Fruit fly (Drosophila melanogaster): Measurements from ENCODE around the gene Trmt61.

Gene Trmt61

DNA sequence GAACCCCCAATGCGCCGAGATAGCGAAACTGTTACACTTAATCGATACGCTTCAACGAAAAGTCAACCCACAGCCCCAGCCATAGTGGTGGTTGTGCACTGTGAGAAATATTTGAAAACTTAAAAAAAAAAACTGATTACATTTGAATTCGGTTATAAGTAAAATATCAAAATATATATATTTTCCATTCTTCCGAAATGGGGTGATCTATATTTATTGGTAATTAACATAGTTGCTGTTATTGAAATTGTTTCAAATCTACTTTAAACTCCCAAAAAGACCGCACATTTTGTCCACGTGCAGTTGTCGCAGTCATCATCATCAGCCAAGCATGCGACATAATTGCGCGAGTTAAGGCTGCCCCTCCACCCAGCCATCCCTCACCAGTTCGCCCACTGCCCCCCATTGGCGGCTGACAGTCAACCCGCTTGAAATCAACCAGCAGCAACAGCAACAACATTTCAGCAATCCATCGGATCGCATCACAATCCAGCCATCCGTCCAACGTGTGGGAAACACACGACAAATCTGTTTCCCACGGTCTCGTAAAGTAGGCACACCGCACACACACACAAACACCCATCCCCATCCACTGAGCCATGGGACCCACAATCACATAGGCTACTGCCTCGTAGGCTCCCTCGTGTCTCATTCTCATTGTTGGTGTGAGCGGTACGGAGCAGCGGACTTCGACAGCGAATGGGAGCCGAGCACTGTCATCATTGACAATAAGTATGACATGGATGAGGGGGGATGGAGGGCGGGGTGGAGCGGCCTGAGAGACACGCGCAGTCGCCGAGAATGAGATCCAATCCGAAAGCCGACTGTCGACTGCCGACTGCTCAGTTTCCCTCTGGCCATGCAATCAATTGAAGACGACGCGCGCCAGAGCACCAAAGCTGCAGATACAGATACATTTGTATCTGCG, 38.8 kb upstream of the Trmt61 start (continued):
- TF ChIP-seq tap (tag; optimal IDR thresholded peaks at IDR 0.05) (peak; percentile 1), h (optimal IDR thresholded peaks at IDR 0.05) (peak; percentile 56), CG32532 (GFP tag; IDR thresholded peaks at IDR 0.05) (peak; percentile 45)

- TF ChIP-seq tin (GFP tag; optimal IDR thresholded peaks at IDR 0.05) = peak; percentile 94
- peak; percentile 84 for TF ChIP-seq kni (GFP tag; optimal IDR thresholded peaks at IDR 0.05)
- peak in 1 of 2 experiments; percentile 10 for TF ChIP-seq tll (GFP tag; optimal IDR thresholded peaks at IDR 0.05)
- TF ChIP-seq CG11398 (GFP tag; optimal IDR thresholded peaks at IDR 0.05) = peak; percentile 62
- peak; percentile 99 for TF ChIP-seq nmo (GFP tag; optimal IDR thresholded peaks at IDR 0.05)
- TF ChIP-seq CG1602 (GFP tag; optimal IDR thresholded peaks at IDR 0.05) = peak; percentile 95
- peak; percentile 29; the same call in 1 of the 2 replicates for TF ChIP-seq aop (GFP tag; IDR thresholded peaks at IDR 0.05)
- peak; percentile 79 for TF ChIP-seq Kr (GFP tag; optimal IDR thresholded peaks at IDR 0.05)
- TF ChIP-seq Hmx (GFP tag; optimal IDR thresholded peaks at IDR 0.05) = peak; percentile 87
- peak; percentile 83 for TF ChIP-seq CG9932 (GFP tag; IDR thresholded peaks at IDR 0.05)
- peak; percentile 90 for TF ChIP-seq lilli (GFP tag; optimal IDR thresholded peaks at IDR 0.05)
- peak; percentile 50 for TF ChIP-seq CG1603 (tag; optimal IDR thresholded peaks at IDR 0.05)
- TF ChIP-seq CG4730 (GFP tag; IDR thresholded peaks at IDR 0.05) = peak; percentile 72
- peak; percentile 7; the same call in 1 of the 3 replicates for TF ChIP-seq CG6791 (GFP tag; IDR thresholded peaks at IDR 0.05; ENCODE audit: partially characterized antibody)
- peak; percentile 78 for TF ChIP-seq Mad (GFP tag; optimal IDR thresholded peaks at IDR 0.05)
- peak; percentile 86 to 93 for TF ChIP-seq bsh (GFP tag; optimal IDR thresholded peaks at IDR 0.05)
- TF ChIP-seq Mrtf (GFP tag; IDR thresholded peaks at IDR 0.05) = 0 out of 3 replicates have a peak, but pooled peaks have one; percentile 64
- no peak; the same call in 1 of the 2 replicates for TF ChIP-seq CG11696 (GFP tag; IDR thresholded peaks at IDR 0.05)
- TF ChIP-seq Hr78 (GFP tag; optimal IDR thresholded peaks at IDR 0.05) = peak in 1 of 2 experiments; percentile 55
- peak; percentile 84 for TF ChIP-seq CG18764 (GFP tag; optimal IDR thresholded peaks at IDR 0.05)
- TF ChIP-seq Eip74EF (GFP tag; optimal IDR thresholded peaks at IDR 0.05) = peak in 1 of 2 experiments; percentile 94
- peak; percentile 58 for TF ChIP-seq CG8089 (GFP tag; optimal IDR thresholded peaks at IDR 0.05)
- TF ChIP-seq sens (GFP tag) = peak; percentile 99
- peak; percentile 52; the same call in 1 of the 3 replicates for TF ChIP-seq ken (GFP tag; IDR thresholded peaks at IDR 0.05)
- peak; percentile 39; the same call in 1 of the 2 replicates for TF ChIP-seq gt (GFP tag; IDR thresholded peaks at IDR 0.05)
- peak; percentile 87 for TF ChIP-seq CG6854 (GFP tag; optimal IDR thresholded peaks at IDR 0.05)
- TF ChIP-seq dimm (GFP tag; IDR thresholded peaks at IDR 0.05) = peak; percentile 57
- peak; percentile 94 for TF ChIP-seq Hsf (GFP tag; optimal IDR thresholded peaks at IDR 0.05)
- TF ChIP-seq zen (tag; optimal IDR thresholded peaks at IDR 0.05) = peak; percentile 87
- TF ChIP-seq Dll (GFP tag; IDR thresholded peaks at IDR 0.05; ENCODE audit: partially characterized antibody) = no peak
- TF ChIP-seq CG3838 (GFP tag; optimal IDR thresholded peaks at IDR 0.05) = peak; percentile 63
- peak; percentile 61; the same call in 1 of the 2 replicates for TF ChIP-seq gsb (GFP tag; IDR thresholded peaks at IDR 0.05)
- peak; percentile 89 for TF ChIP-seq CG12942 (GFP tag; optimal IDR thresholded peaks at IDR 0.05)
- TF ChIP-seq lab (GFP tag; optimal IDR thresholded peaks at IDR 0.05) = peak; percentile 88
- peak; percentile 94 for TF ChIP-seq sqz (GFP tag; optimal IDR thresholded peaks at IDR 0.05)
- peak; percentile 84 for TF ChIP-seq slou (GFP tag; optimal IDR thresholded peaks at IDR 0.05)
- no peak for TF ChIP-seq CG16813 (GFP tag; IDR thresholded peaks at IDR 0.05; ENCODE audit: partially characterized antibody)
- TF ChIP-seq otp (GFP tag; IDR thresholded peaks at IDR 0.05) = peak; percentile 10; the same call in 1 of the 3 replicates
- TF ChIP-seq CG15073 (GFP tag; optimal IDR thresholded peaks at IDR 0.05) = peak; percentile 64
- TF ChIP-seq CrebB (tag; optimal IDR thresholded peaks at IDR 0.05) = peak; percentile 22
- TF ChIP-seq ATbp (GFP tag; optimal IDR thresholded peaks at IDR 0.05) = peak; percentile 89
Observed at dm6 chr3R:26021195-26021914, 37.9 kb upstream of the Trmt61 start.
